Fruit fly (Drosophila melanogaster) whole organism, pupa: Measurements from ENCODE around the gene SNRPG.

Experiments
- CG10348 ChIP-seq: fragments of 200-800 bp; sonication (Bioruptor generic); IDR thresholded peaks from 2 replicates; pipeline ENCODE4 v1.3.6; 2022; ENCODE audit warnings: missing biosample characterization, missing genetic modification characterization
- CG12605 ChIP-seq: fragments of 200-800 bp; sonication (Bioruptor generic); IDR thresholded peaks from 2 replicates; pipeline ENCODE4 v1.3.6; 2022; ENCODE audit warnings: missing biosample characterization, missing genetic modification characterization
- CG13204 ChIP-seq: fragments of 200-800 bp; sonication (Bioruptor generic); optimal IDR thresholded peaks from 2 replicates; lab custom pipeline; 2018; ENCODE audit warnings: missing biosample characterization, mild to moderate bottlenecking, missing genetic modification characterization, moderate library complexity
- CG14655 ChIP-seq: fragments of 200-800 bp; sonication (Bioruptor generic); optimal IDR thresholded peaks from 3 replicates; lab custom pipeline; 2017; ENCODE audit warnings: mild to moderate bottlenecking, missing biosample characterization, missing genetic modification reagents, missing genetic modification characterization
- CG15710 ChIP-seq: fragments of 200-800 bp; sonication (Bioruptor generic); optimal IDR thresholded peaks from 2 replicates; lab custom pipeline; 2018; ENCODE audit warnings: missing biosample characterization, mild to moderate bottlenecking, missing genetic modification characterization, moderate library complexity
- CG17806 ChIP-seq: fragments of 200-800 bp; sonication (Bioruptor generic); optimal IDR thresholded peaks from 2 replicates; lab custom pipeline; 2018; ENCODE audit warnings: missing biosample characterization, mild to moderate bottlenecking, missing genetic modification characterization, moderate library complexity
- CG32121 ChIP-seq: fragments of 200-800 bp; sonication (Bioruptor generic); IDR thresholded peaks from 2 replicates; pipeline ENCODE4 v1.3.6; 2022; ENCODE audit warnings: missing biosample characterization, missing genetic modification characterization
- CG34367 ChIP-seq: fragments of 200-800 bp; sonication (Bioruptor generic); optimal IDR thresholded peaks from 2 replicates; lab custom pipeline; 2018; ENCODE audit warnings: missing biosample characterization, mild to moderate bottlenecking, missing genetic modification characterization
- CG4496 ChIP-seq: fragments of 200-800 bp; sonication (Bioruptor generic); IDR thresholded peaks from 3 replicates; pipeline ENCODE4 v1.3.6; 2022; ENCODE audit warnings: missing biosample characterization, missing genetic modification characterization
- CG8159 ChIP-seq: fragments of 200-800 bp; sonication (Bioruptor generic); optimal IDR thresholded peaks from 3 replicates; lab custom pipeline; 2018; ENCODE audit warnings: missing biosample characterization, mild to moderate bottlenecking, missing genetic modification characterization, moderate library complexity
- CG8301 ChIP-seq: fragments of 200-800 bp; sonication (Bioruptor generic); optimal IDR thresholded peaks from 2 replicates; lab custom pipeline; 2018; ENCODE audit warnings: missing biosample characterization, mild to moderate bottlenecking, missing genetic modification characterization
- CG9948 ChIP-seq: fragments of 200-800 bp; sonication (Bioruptor generic); optimal IDR thresholded peaks from 2 replicates; lab custom pipeline; 2018; ENCODE audit warnings: missing biosample characterization, mild to moderate bottlenecking, missing genetic modification characterization, moderate library complexity
- D1 ChIP-seq: fragments of 200-800 bp; sonication (Bioruptor generic); optimal IDR thresholded peaks from 2 replicates; lab custom pipeline; 2018; ENCODE audit warnings: missing biosample characterization, mild to moderate bottlenecking, missing genetic modification characterization, moderate library complexity
- EcR ChIP-seq: fragments of 200-800 bp; sonication (Bioruptor generic); optimal IDR thresholded peaks from 3 replicates; lab custom pipeline; 2019; ENCODE audit warnings: missing biosample characterization, missing genetic modification characterization, mild to moderate bottlenecking, moderate library complexity, missing genetic modification reagents
- Ets98B ChIP-seq: fragments of 200-800 bp; sonication (Bioruptor generic); IDR thresholded peaks from 2 replicates; pipeline ENCODE4 v1.3.6; 2022; ENCODE audit warnings: missing biosample characterization, missing genetic modification characterization
- Pif1A ChIP-seq: fragments of 200-800 bp; sonication (Bioruptor generic); optimal IDR thresholded peaks from 3 replicates; lab custom pipeline; 2016; ENCODE audit warnings: missing biosample characterization, missing genetic modification characterization
- Pif1B ChIP-seq: fragments of 200-800 bp; sonication (Bioruptor generic); optimal IDR thresholded peaks from 3 replicates; lab custom pipeline; 2016; ENCODE audit warnings: missing biosample characterization, missing genetic modification characterization
- Snoo ChIP-seq: fragments of 200-800 bp; sonication (Bioruptor generic); optimal IDR thresholded peaks from 3 replicates; lab custom pipeline; 2017; ENCODE audit warnings: missing biosample characterization, mild to moderate bottlenecking, missing genetic modification characterization, inconsistent platforms
- fd96Ca ChIP-seq: fragments of 200-800 bp; sonication (Bioruptor generic); IDR thresholded peaks from 3 replicates; pipeline ENCODE4 v1.3.6; 2022; ENCODE audit warnings: missing biosample characterization, missing genetic modification characterization
- gl ChIP-seq: fragments of 200-800 bp; sonication (Bioruptor generic); optimal IDR thresholded peaks from 2 replicates; lab custom pipeline; 2018; ENCODE audit warnings: missing biosample characterization, mild to moderate bottlenecking, missing genetic modification characterization
- rn ChIP-seq: fragments of 200-800 bp; sonication (Bioruptor generic); IDR thresholded peaks from 2 replicates; pipeline ENCODE4 v1.3.6; 2022; ENCODE audit warnings: missing biosample characterization, missing genetic modification characterization

SNRPG gene

DNA sequence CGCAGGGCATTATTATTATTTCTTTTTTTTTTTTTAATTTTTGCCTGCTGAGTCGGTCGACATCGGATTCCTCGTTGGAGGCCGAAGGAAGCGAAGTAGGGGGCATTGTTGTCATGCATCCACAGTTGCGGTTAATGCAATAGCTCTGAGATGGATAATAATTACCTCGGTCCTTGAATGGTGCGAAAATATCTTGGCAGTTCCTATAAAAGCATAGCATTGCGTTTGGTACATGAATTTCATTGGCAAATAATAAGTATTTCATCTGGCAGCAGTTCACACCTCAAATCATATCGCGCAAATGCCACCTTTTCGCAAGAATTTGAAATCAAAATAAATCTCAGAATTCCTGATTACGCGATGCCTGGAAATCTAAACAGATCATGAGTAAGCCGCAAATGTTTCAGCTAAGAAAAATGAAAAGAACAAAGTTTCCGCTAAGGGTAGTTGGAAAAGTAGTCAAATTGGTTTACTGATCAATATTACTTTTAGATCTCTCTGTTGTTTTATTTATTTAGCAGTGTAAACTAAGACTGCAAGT is 6.9 kb upstream of the SNRPG start:
- no peak for TF ChIP-seq CG12605 (GFP tag; lab: Robert Waterston, UW)
- TF ChIP-seq Ets98B (GFP tag; lab: Robert Waterston, UW) = no peak
- TF ChIP-seq CG9948 (tag; lab: Kevin White, UChicago) = peak; percentile 38
- TF ChIP-seq CG8159 (tag; lab: Kevin White, UChicago) = peak; percentile 36
- TF ChIP-seq CG17806 (tag; lab: Kevin White, UChicago) = no peak
- no peak for TF ChIP-seq EcR
- TF ChIP-seq CG4496 (GFP tag; lab: Robert Waterston, UW) = no peak
- TF ChIP-seq gl (tag; lab: Kevin White, UChicago) = no peak
- TF ChIP-seq Snoo (tag; lab: Kevin White, UChicago) = peak; percentile 30
- no peak for TF ChIP-seq CG14655
- no peak for TF ChIP-seq Pif1B (GFP tag; lab: Kevin White, UChicago)
- no peak for TF ChIP-seq D1 (tag; lab: Kevin White, UChicago)
- no peak for TF ChIP-seq Pif1A (GFP tag; lab: Kevin White, UChicago)
- TF ChIP-seq CG34367 (tag; lab: Kevin White, UChicago) = no peak
- TF ChIP-seq CG15710 (tag; lab: Kevin White, UChicago) = peak; percentile 18

DNA sequence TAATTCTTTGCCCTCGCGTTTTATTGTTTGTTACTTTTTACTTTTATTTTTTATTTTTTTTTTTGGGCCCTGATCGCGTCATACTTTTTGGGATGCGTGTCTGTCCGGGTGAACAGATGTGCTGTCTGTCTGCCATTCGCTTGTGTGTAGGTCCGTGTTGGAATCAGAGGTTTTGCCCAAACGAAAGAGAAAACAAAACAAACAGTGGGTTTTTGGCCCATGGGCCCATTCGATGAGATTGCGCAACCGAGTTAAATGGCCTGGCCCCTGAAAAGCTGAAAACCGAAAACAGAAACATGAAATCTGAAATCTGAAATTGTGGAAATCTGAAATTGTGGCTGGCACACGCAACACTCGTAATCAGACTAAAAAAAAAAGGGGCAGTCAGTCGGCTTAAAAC is 5.3 kb upstream of the SNRPG start:
- TF ChIP-seq EcR = no peak
- TF ChIP-seq, all 21 proteins: peak for 0

DNA sequence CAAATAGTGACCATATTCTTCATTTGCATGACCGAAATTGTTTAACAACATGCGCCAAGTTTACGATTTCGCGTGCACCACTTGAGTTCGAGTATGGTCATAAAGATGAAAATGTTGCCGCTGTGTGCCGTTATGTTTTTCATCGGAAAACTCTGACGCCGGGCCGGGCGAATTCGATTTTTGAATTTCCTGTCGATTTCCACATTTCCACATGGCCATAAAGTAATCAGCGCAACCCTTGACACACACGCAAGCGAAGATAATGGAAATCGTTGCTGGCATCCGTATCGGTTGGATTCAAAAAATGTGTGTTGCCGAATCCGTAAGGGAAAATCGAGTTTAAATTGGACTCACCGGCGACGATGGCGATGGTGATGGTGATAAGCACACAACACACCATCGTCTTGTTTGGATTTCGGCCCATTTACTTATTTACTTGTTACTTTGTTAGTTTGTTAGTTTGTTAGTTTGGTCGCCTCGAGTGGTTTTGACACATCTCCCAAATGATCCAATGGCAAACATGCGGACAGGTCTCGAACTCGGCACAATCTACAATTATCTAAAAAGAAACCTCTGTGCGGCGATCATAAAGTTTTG is 4.4 kb upstream of the SNRPG start:
- TF ChIP-seq CG34367 (tag; lab: Kevin White, UChicago) (no peak), CG12605 (GFP tag; lab: Robert Waterston, UW) (no peak), CG17806 (tag; lab: Kevin White, UChicago) (no peak), Ets98B (GFP tag; lab: Robert Waterston, UW) (no peak), Pif1B (GFP tag; lab: Kevin White, UChicago) (no peak), CG8159 (tag; lab: Kevin White, UChicago) (no peak), CG8301 (tag; lab: Kevin White, UChicago) (no peak), CG9948 (tag; lab: Kevin White, UChicago) (no peak), fd96Ca (GFP tag; lab: Robert Waterston, UW) (no peak), CG4496 (GFP tag; lab: Robert Waterston, UW) (no peak), EcR (no peak), CG32121 (GFP tag; lab: Robert Waterston, UW) (no peak), Pif1A (GFP tag; lab: Kevin White, UChicago) (no peak), CG15710 (tag; lab: Kevin White, UChicago) (no peak), CG14655 (no peak), Snoo (tag; lab: Kevin White, UChicago) (no peak), rn (GFP tag; lab: Robert Waterston, UW) (no peak), gl (tag; lab: Kevin White, UChicago) (no peak), CG10348 (no peak)
- TF ChIP-seq, all 21 proteins: peak for 0

DNA sequence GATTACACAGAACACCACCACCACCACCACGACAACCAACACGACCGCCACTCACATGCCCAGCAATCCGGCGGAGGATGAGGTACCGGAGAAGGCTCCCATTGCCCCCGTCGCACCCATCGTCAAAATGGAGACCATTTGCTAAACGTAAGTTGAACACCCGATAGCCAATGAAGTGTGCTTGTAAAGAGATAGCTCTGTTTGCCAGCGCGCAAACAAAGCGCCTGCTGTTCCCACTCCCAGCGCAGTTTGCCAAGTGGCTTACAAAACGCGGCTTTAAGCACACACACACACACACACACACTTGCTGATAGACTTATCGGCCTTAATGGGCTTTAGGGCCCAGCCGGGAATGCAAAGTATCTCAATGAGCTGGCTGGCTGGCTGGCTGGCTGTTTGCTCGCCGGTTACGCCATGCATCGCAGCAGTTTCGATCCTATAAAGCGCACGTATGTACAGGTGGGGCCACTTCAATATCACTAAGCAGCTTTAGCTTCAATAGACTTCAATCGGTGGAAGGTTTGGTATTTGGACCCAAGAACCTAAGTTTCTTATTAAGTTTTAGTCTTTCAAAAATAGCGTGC is 3.2 kb upstream of the SNRPG start:
- TF ChIP-seq fd96Ca (GFP tag; lab: Robert Waterston, UW) (no peak), EcR (peak; percentile 80), CG13204 (peak; percentile 22)

DNA sequence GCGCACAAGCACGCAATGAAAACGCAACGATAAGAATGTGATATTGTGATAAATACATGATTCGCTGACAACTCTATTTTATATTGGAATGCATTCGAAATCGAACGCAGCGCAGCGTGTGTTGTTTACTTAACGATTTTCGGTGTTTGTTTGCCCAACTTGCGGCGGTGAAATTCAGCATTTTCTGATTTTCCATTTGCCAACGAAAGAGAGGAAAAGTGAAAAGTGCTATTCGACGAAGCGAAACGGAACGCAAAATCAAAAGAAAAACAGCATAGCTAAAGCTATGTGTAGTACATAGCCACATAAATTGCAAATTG is 842 bp upstream of the SNRPG start:
- TF ChIP-seq CG4496 (GFP tag; lab: Robert Waterston, UW) (no peak), EcR (no peak), CG10348 (no peak), CG34367 (tag; lab: Kevin White, UChicago) (no peak), Ets98B (GFP tag; lab: Robert Waterston, UW) (no peak)

DNA sequence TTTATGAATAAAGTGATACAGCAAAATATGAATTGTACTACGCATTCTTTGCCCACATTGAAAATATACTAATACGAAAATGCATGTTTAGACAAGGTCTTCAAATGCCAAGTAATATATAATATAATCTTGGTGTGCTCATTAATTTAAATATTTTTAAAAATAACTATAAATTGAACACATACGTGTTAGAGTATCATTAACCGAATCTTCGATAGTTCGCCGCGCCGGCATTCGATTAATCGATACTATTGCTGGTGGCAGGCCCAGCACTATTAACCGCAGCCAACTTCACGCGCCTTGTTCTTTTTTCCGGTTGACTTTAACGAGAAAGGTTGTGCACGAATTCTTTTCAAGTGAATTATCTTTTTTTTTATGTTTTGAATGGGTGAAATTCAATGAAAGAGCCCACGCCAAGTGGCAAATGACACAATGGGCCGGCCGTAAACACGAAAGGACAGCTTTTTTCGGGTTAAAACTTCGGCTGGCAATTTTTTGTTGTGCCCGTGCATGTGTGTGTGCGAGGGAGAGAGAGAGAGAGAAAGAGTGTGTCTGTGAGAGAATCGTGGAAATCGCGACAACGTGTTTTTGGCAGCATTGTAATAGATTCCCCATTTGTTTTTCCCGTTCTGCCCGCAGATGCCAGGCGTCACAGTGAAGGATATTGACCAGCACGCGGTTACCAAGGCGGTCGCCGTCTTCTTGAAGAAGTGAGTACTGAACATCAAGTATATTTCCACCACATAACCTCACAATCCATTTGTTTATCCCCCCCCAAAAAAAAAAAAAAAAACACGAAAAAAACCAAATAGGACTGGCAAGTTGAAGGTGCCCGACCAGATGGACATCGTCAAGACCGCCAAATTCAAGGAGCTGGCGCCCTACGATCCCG is 2.4 kb downstream of the SNRPG start, which contains the start of gene RpS19a:
Gene RpS19a (plus strand): TSS at position 301 of the 892 bp plus-strand sequence.
- TF ChIP-seq CG9948 (tag; lab: Kevin White, UChicago) (peak; percentile 14), Snoo (tag; lab: Kevin White, UChicago) (peak; percentile 83), CG8159 (tag; lab: Kevin White, UChicago) (peak; percentile 46), D1 (tag; lab: Kevin White, UChicago) (no peak), fd96Ca (GFP tag; lab: Robert Waterston, UW) (no peak; the same call in 2 of the 3 replicates), CG4496 (GFP tag; lab: Robert Waterston, UW) (peak; percentile 85), EcR (no peak), CG15710 (tag; lab: Kevin White, UChicago) (peak; percentile 38), CG14655 (peak; percentile 54), CG17806 (tag; lab: Kevin White, UChicago) (no peak), Pif1B (GFP tag; lab: Kevin White, UChicago) (peak; percentile 65), CG12605 (GFP tag; lab: Robert Waterston, UW) (0 out of 2 replicates have a peak, but pooled peaks have one; percentile 35), gl (tag; lab: Kevin White, UChicago) (peak; percentile 41), CG13204 (peak; percentile 59), CG34367 (tag; lab: Kevin White, UChicago) (peak; percentile 70), CG10348 (no peak), CG32121 (GFP tag; lab: Robert Waterston, UW) (no peak), CG8301 (tag; lab: Kevin White, UChicago) (peak; percentile 15), Pif1A (GFP tag; lab: Kevin White, UChicago) (peak; percentile 64), Ets98B (GFP tag; lab: Robert Waterston, UW) (peak; percentile 24), rn (GFP tag; lab: Robert Waterston, UW) (peak; percentile 57)
